Fruit fly (Drosophila melanogaster) whole organism, embryonic: Measurements from ENCODE around the gene CG42237.

Experiments used
- CG10147 ChIP-seq: fragments of 200-800 bp; sonication (Bioruptor generic); optimal IDR thresholded peaks from 2 replicates; lab custom pipeline; 2019; ENCODE audit warnings: missing biosample characterization, mild to moderate bottlenecking, missing genetic modification characterization, moderate library complexity
- CG11247 ChIP-seq: fragments of 200-800 bp; sonication (Bioruptor generic); IDR thresholded peaks from 2 replicates; pipeline ENCODE4 v1.3.6; 2022; ENCODE audit warnings: missing biosample characterization, missing genetic modification characterization
- CG12942 ChIP-seq: fragments of 200-800 bp; sonication (Bioruptor generic); optimal IDR thresholded peaks from 3 replicates; lab custom pipeline; 2016; ENCODE audit warnings: missing biosample characterization, missing genetic modification characterization
- CG13775 ChIP-seq: fragments of 200-800 bp; sonication (Bioruptor generic); optimal IDR thresholded peaks from 3 replicates; lab custom pipeline; 2017; ENCODE audit warnings: missing biosample characterization, mild to moderate bottlenecking, missing genetic modification characterization
- CG1529 ChIP-seq: fragments of 200-800 bp; sonication (Bioruptor generic); optimal IDR thresholded peaks from 3 replicates; lab custom pipeline; 2018; ENCODE audit warnings: missing biosample characterization, missing genetic modification characterization
- CG15514 ChIP-seq: fragments of 200-800 bp; sonication (Bioruptor generic); optimal IDR thresholded peaks from 3 replicates; lab custom pipeline; 2017; ENCODE audit warnings: missing biosample characterization, missing genetic modification characterization, mild to moderate bottlenecking, moderate library complexity, missing genetic modification reagents
- CG17359 ChIP-seq: fragments of 200-800 bp; sonication (Bioruptor generic); optimal IDR thresholded peaks from 3 replicates; lab custom pipeline; 2018; ENCODE audit warnings: missing biosample characterization, mild to moderate bottlenecking, missing genetic modification characterization, moderate library complexity
- CG17912 ChIP-seq: fragments of 200-800 bp; sonication (Bioruptor generic); optimal IDR thresholded peaks from 2 replicates; lab custom pipeline; 2018; ENCODE audit warnings: missing biosample characterization, mild to moderate bottlenecking, missing genetic modification characterization
- CG18262 ChIP-seq: fragments of 200-800 bp; optimal IDR thresholded peaks from 3 replicates; lab custom pipeline; 2019; ENCODE audit warnings: missing biosample characterization, mild to moderate bottlenecking, missing genetic modification characterization, moderate library complexity
- CG2129 ChIP-seq: fragments of 200-800 bp; sonication (Bioruptor generic); IDR thresholded peaks from 2 replicates; pipeline ENCODE4 v1.3.6; 2022; ENCODE audit warnings: missing biosample characterization, missing genetic modification characterization; ENCODE audit not compliant: partially characterized antibody
- CG2202 ChIP-seq: fragments of 200-800 bp; sonication (Bioruptor generic); optimal IDR thresholded peaks from 2 replicates; lab custom pipeline; 2018; ENCODE audit warnings: missing biosample characterization, mild to moderate bottlenecking, missing genetic modification characterization
- CG34376 ChIP-seq: fragments of 200-800 bp; sonication (Bioruptor generic); optimal IDR thresholded peaks from 2 replicates; lab custom pipeline; 2018; ENCODE audit warnings: missing biosample characterization, mild to moderate bottlenecking, missing genetic modification characterization
- CG34422 ChIP-seq: fragments of 200-800 bp; sonication (Bioruptor generic); IDR thresholded peaks from 3 replicates; pipeline ENCODE4 v1.3.6; 2022; ENCODE audit warnings: missing biosample characterization, missing genetic modification characterization
- CG5953 ChIP-seq: fragments of 200-800 bp; sonication (Bioruptor generic); IDR thresholded peaks from 2 replicates; pipeline ENCODE4 v1.3.6; 2022; ENCODE audit warnings: missing biosample characterization, missing genetic modification characterization
- CG6175 ChIP-seq: fragments of 200-800 bp; sonication (Bioruptor generic); IDR thresholded peaks from 3 replicates; pipeline ENCODE4 v1.3.6; 2022; ENCODE audit warnings: missing biosample characterization, missing genetic modification characterization
- CG7839 ChIP-seq: fragments of 200-800 bp; sonication (Bioruptor generic); optimal IDR thresholded peaks from 3 replicates; lab custom pipeline; 2018; ENCODE audit warnings: missing biosample characterization, mild to moderate bottlenecking, missing genetic modification characterization, moderate library complexity
- CG8290 ChIP-seq, 3 experiments: fragments of 200-800 bp; sonication (Bioruptor generic); optimal IDR thresholded peaks; 2 replicates each; lab custom pipeline; 2016 to 2019; ENCODE audit warnings: missing biosample characterization in 3 of 3, missing genetic modification characterization in 3 of 3, mild to moderate bottlenecking in 2 of 3, moderate library complexity in 1 of 3
- CG9437 ChIP-seq: fragments of 200-800 bp; sonication (Bioruptor generic); optimal IDR thresholded peaks from 2 replicates; lab custom pipeline; 2018; ENCODE audit warnings: missing biosample characterization, mild to moderate bottlenecking, missing genetic modification characterization
- CkIIα-i1 ChIP-seq: fragments of 200-800 bp; sonication (Bioruptor generic); IDR thresholded peaks from 2 replicates; pipeline ENCODE4 v1.3.6; 2022; ENCODE audit warnings: missing biosample characterization, missing genetic modification characterization
- ERR ChIP-seq: fragments of 200-800 bp; sonication (Bioruptor generic); optimal IDR thresholded peaks from 2 replicates; lab custom pipeline; 2016; ENCODE audit warnings: missing biosample characterization, missing genetic modification characterization
- Eip74EF ChIP-seq, 2 experiments: fragments of 200-800 bp in 1 of 2; fragments of >200 bp in 1 of 2; sonication (Bioruptor generic) in 1 of 2; optimal IDR thresholded peaks; 2 replicates each; lab custom pipeline; 2017 to 2019; ENCODE audit warnings: missing biosample characterization in 2 of 2, missing genetic modification characterization in 2 of 2, mild to moderate bottlenecking in 1 of 2, moderate library complexity in 1 of 2
- HLH3B ChIP-seq: fragments of 200-800 bp; sonication (Bioruptor generic); IDR thresholded peaks from 2 replicates; pipeline ENCODE4 v1.3.6; 2022; ENCODE audit warnings: missing biosample characterization, missing genetic modification characterization
- Nf-YC ChIP-seq: fragments of 200-800 bp; optimal IDR thresholded peaks from 3 replicates; lab custom pipeline; 2019; ENCODE audit warnings: missing biosample characterization, mild to moderate bottlenecking, missing genetic modification characterization, moderate library complexity
- Six4 ChIP-seq: fragments of 200-800 bp; sonication (Bioruptor generic); optimal IDR thresholded peaks from 2 replicates; lab custom pipeline; 2016; ENCODE audit warnings: missing biosample characterization, missing genetic modification characterization
- ase ChIP-seq: fragments of 200-800 bp; sonication (Bioruptor generic); IDR thresholded peaks from 3 replicates; pipeline ENCODE4 v1.3.6; 2022; ENCODE audit warnings: missing biosample characterization, missing genetic modification characterization
- bab2 ChIP-seq: fragments of 200-800 bp; sonication (Bioruptor generic); optimal IDR thresholded peaks from 2 replicates; lab custom pipeline; 2016; ENCODE audit warnings: missing biosample characterization, missing genetic modification characterization
- bcd ChIP-seq: fragments of 200-800 bp; sonication (Bioruptor generic); optimal IDR thresholded peaks from 2 replicates; lab custom pipeline; 2017; ENCODE audit warnings: missing biosample characterization, mild to moderate bottlenecking, missing genetic modification characterization
- bowl ChIP-seq: fragments of 200-800 bp; sonication (Bioruptor generic); IDR thresholded peaks from 2 replicates; pipeline ENCODE4 v1.3.6; 2022; ENCODE audit warnings: missing biosample characterization, missing genetic modification characterization
- cas ChIP-seq: fragments of 200-800 bp; sonication (Bioruptor generic); IDR thresholded peaks from 2 replicates; pipeline ENCODE4 v1.3.6; 2022; ENCODE audit warnings: missing biosample characterization, missing genetic modification characterization
- chn ChIP-seq: fragments of 200-800 bp; sonication (Bioruptor generic); optimal IDR thresholded peaks from 2 replicates; lab custom pipeline; 2016; ENCODE audit warnings: missing biosample characterization, missing genetic modification characterization
- crol ChIP-seq: fragments of 200-800 bp; sonication (Bioruptor generic); IDR thresholded peaks from 2 replicates; pipeline ENCODE4 v1.3.6; 2022; ENCODE audit warnings: missing biosample characterization, missing genetic modification characterization
- dimm ChIP-seq: fragments of 200-800 bp; sonication (Bioruptor generic); IDR thresholded peaks from 2 replicates; pipeline ENCODE4 v1.3.6; 2022; ENCODE audit warnings: missing biosample characterization, missing genetic modification characterization
- dmrt99B ChIP-seq: fragments of 200-800 bp; sonication (Bioruptor generic); optimal IDR thresholded peaks from 2 replicates; lab custom pipeline; 2018; ENCODE audit warnings: missing biosample characterization, mild to moderate bottlenecking, missing genetic modification characterization, moderate library complexity
- exex ChIP-seq: fragments of 200-800 bp; sonication (Bioruptor generic); optimal IDR thresholded peaks from 4 replicates; lab custom pipeline; 2018; ENCODE audit warnings: missing biosample characterization, mild to moderate bottlenecking, missing genetic modification characterization, moderate library complexity
- fd3F ChIP-seq: fragments of 200-800 bp; sonication (Bioruptor generic); optimal IDR thresholded peaks from 2 replicates; lab custom pipeline; 2018; ENCODE audit warnings: missing biosample characterization, mild to moderate bottlenecking, missing genetic modification characterization, moderate library complexity
- gt ChIP-seq: fragments of 200-800 bp; sonication (Bioruptor generic); IDR thresholded peaks from 2 replicates; pipeline ENCODE4 v1.3.6; 2022; ENCODE audit warnings: missing biosample characterization, missing genetic modification characterization
- ind ChIP-seq: fragments of 200-800 bp; sonication (Bioruptor generic); optimal IDR thresholded peaks from 3 replicates; lab custom pipeline; 2016; ENCODE audit warnings: missing biosample characterization, missing genetic modification characterization
- ken ChIP-seq: fragments of 200-800 bp; sonication (Bioruptor generic); IDR thresholded peaks from 3 replicates; pipeline ENCODE4 v1.3.6; 2022; ENCODE audit warnings: missing biosample characterization, missing genetic modification characterization
- knrl ChIP-seq: fragments of 200-800 bp; sonication (Bioruptor generic); IDR thresholded peaks from 3 replicates; pipeline ENCODE4 v1.3.6; 2022; ENCODE audit warnings: missing biosample characterization, missing genetic modification characterization; ENCODE audit not compliant: partially characterized antibody
- lab ChIP-seq: fragments of 200-800 bp; sonication (Bioruptor generic); optimal IDR thresholded peaks from 3 replicates; lab custom pipeline; 2017; ENCODE audit warnings: missing biosample characterization, missing genetic modification characterization, mild to moderate bottlenecking, moderate library complexity, missing genetic modification reagents
- pnt ChIP-seq: fragments of 200-800 bp; sonication (Bioruptor generic); optimal IDR thresholded peaks from 3 replicates; lab custom pipeline; 2016; ENCODE audit warnings: missing biosample characterization, missing genetic modification characterization
- prd ChIP-seq, 3 experiments: fragments of >200 bp in 2 of 3; fragments of 200-800 bp in 1 of 3; sonication (Bioruptor generic) in 1 of 3; optimal IDR thresholded peaks in 2 of 3; IDR thresholded peaks in 1 of 3; 2 replicates in 2 of 3; 3 replicates in 1 of 3; pipeline versions ENCODE4 v1.3.6 to Lab custom; 2017 to 2022; ENCODE audit warnings: missing biosample characterization in 1 of 3, missing genetic modification characterization in 1 of 3
- pros ChIP-seq: fragments of 200-800 bp; sonication (Bioruptor generic); optimal IDR thresholded peaks from 3 replicates; lab custom pipeline; 2019; ENCODE audit warnings: missing biosample characterization, mild to moderate bottlenecking, missing genetic modification characterization, moderate library complexity
- psq ChIP-seq: fragments of 200-800 bp; sonication (Bioruptor generic); optimal IDR thresholded peaks from 2 replicates; lab custom pipeline; 2017; ENCODE audit warnings: missing biosample characterization, missing genetic modification characterization
- sim ChIP-seq: fragments of 200-800 bp; sonication (Bioruptor generic); IDR thresholded peaks from 2 replicates; pipeline ENCODE4 v1.3.6; 2022; ENCODE audit warnings: missing biosample characterization, missing genetic modification characterization
- stwl ChIP-seq: fragments of 200-800 bp; sonication (Bioruptor generic); optimal IDR thresholded peaks from 3 replicates; lab custom pipeline; 2018; ENCODE audit warnings: missing biosample characterization, mild to moderate bottlenecking, missing genetic modification characterization, moderate library complexity
- tap ChIP-seq: fragments of 200-800 bp; optimal IDR thresholded peaks from 3 replicates; lab custom pipeline; 2019; ENCODE audit warnings: missing biosample characterization, mild to moderate bottlenecking, missing genetic modification characterization, moderate library complexity
- unpg ChIP-seq: fragments of 200-800 bp; sonication (Bioruptor generic); optimal IDR thresholded peaks from 3 replicates; lab custom pipeline; 2018; ENCODE audit warnings: missing biosample characterization, mild to moderate bottlenecking, missing genetic modification characterization, moderate library complexity

Gene CG42237

dm6 chrX:13136939-13137697, 22.2 kb downstream of the CG42237 start (continued):
- TF ChIP-seq ind (no peak), cas (GFP tag; lab: Robert Waterston, UW) (no peak), stwl (tag; lab: Kevin White, UChicago) (no peak), CG10147 (GFP tag; lab: Kevin White, UChicago) (no peak), ase (GFP tag; lab: Robert Waterston, UW) (peak; percentile 71; the same call in 2 of the 3 replicates), tap (tag; lab: Kevin White, UChicago) (no peak), psq (GFP tag; lab: Kevin White, UChicago) (no peak), fd3F (GFP tag; lab: Kevin White, UChicago) (no peak), pros (GFP tag; lab: Kevin White, UChicago) (peak; percentile 39), bcd (GFP tag; lab: Kevin White, UChicago) (peak; percentile 43), dimm (GFP tag; lab: Robert Waterston, UW) (peak; percentile 43; the same call in 1 of the 2 replicates), exex (tag; lab: Kevin White, UChicago) (no peak), Eip74EF (GFP tag; optimal IDR thresholded peaks at IDR 0.05; lab: Kevin White, UChicago) (peak in 1 of 2 experiments; percentile 45), CG17359 (peak; percentile 58), CG15514 (no peak), CG6175 (GFP tag; lab: Robert Waterston, UW) (no peak), Nf-YC (tag; lab: Kevin White, UChicago) (peak; percentile 27), CG2129 (GFP tag; lab: Robert Waterston, UW) (no peak), CG2202 (tag; lab: Kevin White, UChicago) (peak; percentile 20), HLH3B (GFP tag; lab: Robert Waterston, UW) (peak; percentile 77), crol (GFP tag; lab: Robert Waterston, UW) (peak; percentile 31; the same call in 1 of the 2 replicates), ken (GFP tag; lab: Robert Waterston, UW) (peak; percentile 87), Six4 (GFP tag; lab: Kevin White, UChicago) (no peak), CkIIα-i1 (GFP tag; lab: Robert Waterston, UW) (no peak), CG11247 (GFP tag; lab: Robert Waterston, UW) (no peak), pnt (GFP tag; lab: Kevin White, UChicago) (peak; percentile 17), CG12942 (GFP tag; lab: Kevin White, UChicago) (no peak), CG17912 (no peak), CG34422 (peak; percentile 68; the same call in 2 of the 3 replicates), sim (GFP tag; lab: Robert Waterston, UW) (peak; percentile 46; the same call in 1 of the 2 replicates), gt (GFP tag; lab: Robert Waterston, UW) (no peak), dmrt99B (peak; percentile 66), bowl (GFP tag; lab: Robert Waterston, UW) (peak; percentile 76), CG18262 (tag; lab: Kevin White, UChicago) (peak; percentile 55), CG34376 (GFP tag; lab: Kevin White, UChicago) (no peak), CG5953 (GFP tag; lab: Robert Waterston, UW) (peak; percentile 83), lab (GFP tag; lab: Kevin White, UChicago) (peak; percentile 45), prd (optimal IDR thresholded peaks at IDR 0.05; lab: Kevin White, UChicago) (no peak), prd (GFP tag; IDR thresholded peaks at IDR 0.05; lab: Robert Waterston, UW) (peak; percentile 70), knrl (GFP tag; lab: Robert Waterston, UW) (no peak), CG9437 (GFP tag; lab: Kevin White, UChicago) (no peak), bab2 (GFP tag; lab: Kevin White, UChicago) (peak; percentile 44), CG7839 (tag; lab: Kevin White, UChicago) (peak; percentile 61), ERR (GFP tag; lab: Kevin White, UChicago) (no peak), CG13775 (no peak), chn (GFP tag; lab: Kevin White, UChicago) (no peak), CG8290 (GFP tag; optimal IDR thresholded peaks at IDR 0.05; lab: Kevin White, UChicago) (no peak), CG8290 (tag; optimal IDR thresholded peaks at IDR 0.05; lab: Kevin White, UChicago) (no peak), CG1529 (peak; percentile 16), unpg (GFP tag; lab: Kevin White, UChicago) (peak; percentile 47)
